Fruit fly (Drosophila melanogaster): ENCODE data around the gene kon.
A peak's percentile ranks its signal among the peaks of the same experiment; 100 is the strongest.

Gene kon

DNA sequence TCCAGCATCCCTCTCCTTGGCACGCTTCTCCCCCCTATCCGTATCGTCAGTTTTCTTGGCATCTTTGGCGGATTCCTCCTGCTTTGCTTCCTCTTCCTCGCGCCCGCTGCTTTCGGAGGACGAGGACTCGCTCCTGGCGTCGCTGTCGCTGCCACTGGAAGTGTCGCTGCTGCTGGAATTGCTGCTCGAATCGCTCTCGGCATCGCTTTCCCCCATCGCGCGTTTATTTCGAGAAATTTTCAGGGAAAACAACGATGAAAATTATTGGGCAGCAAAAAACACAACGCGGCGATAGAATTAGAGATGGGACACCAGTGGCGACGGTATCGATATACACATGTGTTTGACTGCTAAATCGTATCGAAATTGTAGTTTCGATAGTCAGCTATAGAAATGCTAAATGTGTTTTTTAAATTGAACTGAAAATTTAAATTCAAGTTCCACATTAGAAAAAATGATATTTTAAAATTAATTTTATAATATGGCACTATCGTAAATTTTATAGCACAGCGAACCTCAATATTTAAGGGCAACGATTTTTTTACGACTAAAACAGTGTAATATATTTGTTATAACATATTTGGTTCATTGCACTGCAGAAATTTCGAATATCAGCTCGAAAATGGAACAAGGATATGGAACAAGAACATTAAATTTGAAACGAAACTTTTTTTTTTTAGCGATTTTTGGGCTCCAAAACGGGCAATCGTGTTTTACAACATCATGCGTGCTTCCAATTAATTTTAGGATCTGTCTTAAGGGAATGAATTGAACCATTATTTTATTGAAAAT, 54.9 kb downstream of the kon start, which contains the start of gene ncm (continued):
- TF ChIP-seq gem (tag; optimal IDR thresholded peaks at IDR 0.05) (no peak), CG1603 (tag; optimal IDR thresholded peaks at IDR 0.05) (peak; percentile 93), tna (GFP tag; IDR thresholded peaks at IDR 0.05; ENCODE audit: partially characterized antibody) (peak; percentile 76), Ada2b (GFP tag; IDR thresholded peaks at IDR 0.05) (no peak), tup (GFP tag; optimal IDR thresholded peaks at IDR 0.05) (no peak), Xrp1 (GFP tag; IDR thresholded peaks at IDR 0.05) (no peak), CG9609 (GFP tag; optimal IDR thresholded peaks at IDR 0.05) (no peak), CG17612 (GFP tag; IDR thresholded peaks at IDR 0.05) (no peak), CG1647 (GFP tag; optimal IDR thresholded peaks at IDR 0.05) (no peak), CG8388 (GFP tag; optimal IDR thresholded peaks at IDR 0.05) (no peak), CG17186 (GFP tag; optimal IDR thresholded peaks at IDR 0.05) (peak; percentile 31), Tbp (GFP tag; optimal IDR thresholded peaks at IDR 0.05) (no peak), dmrt99B (tag; optimal IDR thresholded peaks at IDR 0.05) (no peak), CG11456 (GFP tag; IDR thresholded peaks at IDR 0.05) (no peak), CG2875 (GFP tag; optimal IDR thresholded peaks at IDR 0.05) (no peak), CG1602 (GFP tag; optimal IDR thresholded peaks at IDR 0.05) (no peak), gt (GFP tag; IDR thresholded peaks at IDR 0.05) (no peak), CG4730 (GFP tag; IDR thresholded peaks at IDR 0.05) (no peak), CG30431 (GFP tag; optimal IDR thresholded peaks at IDR 0.05) (no peak), cad (GFP tag; optimal IDR thresholded peaks at IDR 0.05) (no peak), bsh (GFP tag; optimal IDR thresholded peaks at IDR 0.05) (no peak), CG6689 (GFP tag; IDR thresholded peaks at IDR 0.05) (no peak), pita (GFP tag; optimal IDR thresholded peaks at IDR 0.05) (no peak), CG18619 (GFP tag; optimal IDR thresholded peaks at IDR 0.05) (no peak), fd102C (GFP tag; optimal IDR thresholded peaks at IDR 0.05) (no peak), CG17568 (GFP tag; optimal IDR thresholded peaks at IDR 0.05) (no peak), Hr78 (GFP tag; optimal IDR thresholded peaks at IDR 0.05) (no peak), CG7963 (GFP tag; IDR thresholded peaks at IDR 0.05; ENCODE audit: partially characterized antibody) (peak; percentile 68), jigr1 (GFP tag; IDR thresholded peaks at IDR 0.05) (no peak; the same call in 2 of the 3 replicates), twi (tag; optimal IDR thresholded peaks at IDR 0.05) (no peak), vfl (GFP tag; optimal IDR thresholded peaks at IDR 0.05) (no peak), ab (GFP tag; optimal IDR thresholded peaks at IDR 0.05) (no peak), CG1832 (GFP tag; optimal IDR thresholded peaks at IDR 0.05) (no peak), BtbVII (GFP tag; optimal IDR thresholded peaks at IDR 0.05) (no peak), aop (GFP tag; IDR thresholded peaks at IDR 0.05) (no peak), shn (GFP tag; optimal IDR thresholded peaks at IDR 0.05) (no peak), cg (GFP tag; optimal IDR thresholded peaks at IDR 0.05) (no peak), Doc3 (GFP tag; IDR thresholded peaks at IDR 0.05; ENCODE audit: partially characterized antibody) (peak; percentile 77), slbo (GFP tag; IDR thresholded peaks at IDR 0.05) (no peak; the same call in 1 of the 2 replicates), Poxn (GFP tag; IDR thresholded peaks at IDR 0.05) (no peak), Fer3 (tag; optimal IDR thresholded peaks at IDR 0.05) (no peak), Optix (GFP tag; IDR thresholded peaks at IDR 0.05) (no peak), br (optimal IDR thresholded peaks at IDR 0.05) (no peak), CG10959 (GFP tag; IDR thresholded peaks at IDR 0.05) (no peak), zen (tag; optimal IDR thresholded peaks at IDR 0.05) (no peak), CG1233 (GFP tag; optimal IDR thresholded peaks at IDR 0.05) (no peak), gro (GFP tag; optimal IDR thresholded peaks at IDR 0.05) (no peak), CG13123 (GFP tag; optimal IDR thresholded peaks at IDR 0.05) (no peak), E2f2 (GFP tag; IDR thresholded peaks at IDR 0.05) (peak; percentile 49), nmo (GFP tag; optimal IDR thresholded peaks at IDR 0.05) (peak; percentile 42)
